Worm (Caenorhabditis elegans) whole organism, early embryonic: Measurements from ENCODE around the gene bed-1.

Experiments used
- B0310.2 ChIP-seq: sonication (generic microtip); optimal IDR thresholded peaks from 2 replicates; lab custom pipeline; 2016; ENCODE audit warnings: mild to moderate bottlenecking, missing genetic modification characterization, missing compliant biosample characterization
- F13C5.2 ChIP-seq: sonication (generic microtip); optimal IDR thresholded peaks from 2 replicates; lab custom pipeline; 2017; ENCODE audit warnings: mild to moderate bottlenecking, missing genetic modification characterization, inconsistent platforms, missing compliant biosample characterization
- aly-1 ChIP-seq: sonication (generic microtip); optimal IDR thresholded peaks from 2 replicates; lab custom pipeline; 2016; ENCODE audit warnings: missing genetic modification characterization, missing compliant biosample characterization
- ama-1 ChIP-seq: fragments of 150-350 bp; optimal IDR thresholded peaks from 2 replicates; lab custom pipeline; 2014
- ceh-13 ChIP-seq: fragments of 200-800 bp; sonication (Bioruptor generic); optimal IDR thresholded peaks from 2 replicates; lab custom pipeline; 2018; ENCODE audit warnings: mild to moderate bottlenecking, missing genetic modification characterization, missing compliant biosample characterization
- ceh-36 ChIP-seq: sonication (generic microtip); optimal IDR thresholded peaks from 2 replicates; lab custom pipeline; 2016; ENCODE audit warnings: missing genetic modification characterization, inconsistent platforms, missing compliant biosample characterization
- ets-7 ChIP-seq: sonication (generic microtip); optimal IDR thresholded peaks from 2 replicates; lab custom pipeline; 2016; ENCODE audit warnings: missing genotype, missing genetic modification characterization, missing compliant biosample characterization
- flt-1 ChIP-seq: fragments of 200-800 bp; sonication (Bioruptor generic); IDR thresholded peaks from 2 replicates; pipeline ENCODE4 v1.3.6; 2022; ENCODE audit warnings: missing genetic modification characterization, missing compliant biosample characterization
- hmbx-1 ChIP-seq: sonication (generic microtip); optimal IDR thresholded peaks from 2 replicates; lab custom pipeline; 2016; ENCODE audit warnings: mild to moderate bottlenecking, missing genetic modification characterization, missing compliant biosample characterization
- hmg-4 ChIP-seq: fragments of 200-800 bp; sonication (Bioruptor generic); optimal IDR thresholded peaks from 2 replicates; lab custom pipeline; 2018; ENCODE audit warnings: mild to moderate bottlenecking, missing genetic modification characterization, missing compliant biosample characterization
- hnd-1 ChIP-seq: sonication (generic microtip); optimal IDR thresholded peaks from 2 replicates; lab custom pipeline; 2016; ENCODE audit warnings: missing genetic modification characterization, missing compliant biosample characterization
- pes-1 ChIP-seq: fragments of 200-800 bp; sonication (Bioruptor generic); IDR thresholded peaks from 2 replicates; pipeline ENCODE4 v1.3.6; 2022; ENCODE audit warnings: missing genetic modification reagents, missing genetic modification characterization, missing compliant biosample characterization
- scrt-1 ChIP-seq: fragments of 200-800 bp; sonication (Bioruptor generic); IDR thresholded peaks from 2 replicates; pipeline ENCODE4 v1.3.6; 2022; ENCODE audit warnings: missing genetic modification characterization, missing compliant biosample characterization
- sea-1 ChIP-seq: fragments of 200-800 bp; sonication (Bioruptor generic); conservative IDR thresholded peaks from 2 replicates; pipeline ENCODE4 v1.3.6; 2022; ENCODE audit warnings: missing genetic modification characterization, missing compliant biosample characterization
- tbx-11 ChIP-seq: fragments of 200-800 bp; sonication (Bioruptor generic); IDR thresholded peaks from 2 replicates; pipeline ENCODE4 v1.3.6; 2022; ENCODE audit warnings: missing genetic modification characterization, missing compliant biosample characterization
- tbx-37 ChIP-seq: fragments of 200-800 bp; sonication (Bioruptor generic); conservative IDR thresholded peaks from 2 replicates; pipeline ENCODE4 v1.3.6; 2022; ENCODE audit warnings: missing genetic modification reagents, missing genetic modification characterization, missing compliant biosample characterization
- tra-4 ChIP-seq: sonication (generic microtip); optimal IDR thresholded peaks from 2 replicates; lab custom pipeline; 2017; ENCODE audit warnings: missing genetic modification characterization, missing compliant biosample characterization

Gene bed-1

ce11 chrV:19125253-19125652, 531 bp upstream of the bed-1 start:
- TF ChIP-seq pes-1 (GFP tag; lab: Robert Waterston, UW), result no peak
- no peak for TF ChIP-seq B0310.2 (tag; lab: Kevin White, UChicago)
- TF ChIP-seq sea-1 (GFP tag; lab: Robert Waterston, UW), result no peak
- no peak for TF ChIP-seq ets-7 (tag; lab: Kevin White, UChicago)
- no peak for TF ChIP-seq F13C5.2
- no peak for TF ChIP-seq ceh-36 (tag; lab: Kevin White, UChicago)
- TF ChIP-seq tbx-37 (GFP tag; lab: Robert Waterston, UW), result no peak
- no peak for TF ChIP-seq tbx-11 (GFP tag; lab: Robert Waterston, UW)
- TF ChIP-seq hnd-1 (tag; lab: Kevin White, UChicago), result no peak
- no peak for TF ChIP-seq flt-1 (GFP tag; lab: Robert Waterston, UW)
- TF ChIP-seq aly-1 (tag; lab: Kevin White, UChicago), result no peak
- TF ChIP-seq hmbx-1, result no peak
- no peak for TF ChIP-seq ama-1 (lab: Kevin White, UChicago)
- no peak for TF ChIP-seq tra-4
- no peak for TF ChIP-seq hmg-4 (GFP tag; lab: Kevin White, UChicago)

ce11 chrV:19120743-19121642, 3.7 kb downstream of the bed-1 start:
- no peak for TF ChIP-seq hmbx-1
- TF ChIP-seq ets-7 (tag; lab: Kevin White, UChicago), result no peak
- TF ChIP-seq hnd-1 (tag; lab: Kevin White, UChicago), result no peak
- no peak for TF ChIP-seq flt-1 (GFP tag; lab: Robert Waterston, UW)
- TF ChIP-seq scrt-1 (GFP tag; lab: Robert Waterston, UW), result no peak
- TF ChIP-seq ceh-36 (tag; lab: Kevin White, UChicago), result no peak
- TF ChIP-seq ceh-13 (GFP tag; lab: Kevin White, UChicago), result no peak
- TF ChIP-seq tra-4, result no peak
- no peak for TF ChIP-seq sea-1 (GFP tag; lab: Robert Waterston, UW)

ce11 chrV:19119260-19119659, 5.5 kb downstream of the bed-1 start, which contains the start of gene Y39B6A.13:
Y39B6A.13 (minus strand) TSS chrV:19119425.
- TF ChIP-seq sea-1 (GFP tag; lab: Robert Waterston, UW), result no peak
- TF ChIP-seq ceh-36 (tag; lab: Kevin White, UChicago), result no peak
- no peak for TF ChIP-seq hmg-4 (GFP tag; lab: Kevin White, UChicago)
- TF ChIP-seq tra-4, result no peak
- TF ChIP-seq ama-1 (lab: Kevin White, UChicago), result no peak
- no peak for TF ChIP-seq hmbx-1
- TF ChIP-seq hnd-1 (tag; lab: Kevin White, UChicago), result no peak
- no peak for TF ChIP-seq pes-1 (GFP tag; lab: Robert Waterston, UW)
- TF ChIP-seq flt-1 (GFP tag; lab: Robert Waterston, UW), result no peak
- no peak for TF ChIP-seq F13C5.2
- no peak for TF ChIP-seq tbx-11 (GFP tag; lab: Robert Waterston, UW)
- no peak for TF ChIP-seq B0310.2 (tag; lab: Kevin White, UChicago)
- no peak for TF ChIP-seq scrt-1 (GFP tag; lab: Robert Waterston, UW)
- no peak for TF ChIP-seq tbx-37 (GFP tag; lab: Robert Waterston, UW)
- no peak for TF ChIP-seq ets-7 (tag; lab: Kevin White, UChicago)
- TF ChIP-seq ceh-13 (GFP tag; lab: Kevin White, UChicago), result no peak
- no peak for TF ChIP-seq aly-1 (tag; lab: Kevin White, UChicago)

ce11 chrV:19118312-19118711, 6.4 kb downstream of the bed-1 start, which contains the start of gene pro-3:
pro-3 (minus strand) TSS chrV:19118412.
- TF ChIP-seq ceh-13 (GFP tag; lab: Kevin White, UChicago) (no peak), tra-4 (no peak), ama-1 (lab: Kevin White, UChicago) (no peak), hnd-1 (tag; lab: Kevin White, UChicago) (no peak), flt-1 (GFP tag; lab: Robert Waterston, UW) (no peak), sea-1 (GFP tag; lab: Robert Waterston, UW) (no peak), tbx-37 (GFP tag; lab: Robert Waterston, UW) (no peak), aly-1 (tag; lab: Kevin White, UChicago) (no peak), hmg-4 (GFP tag; lab: Kevin White, UChicago) (no peak), B0310.2 (tag; lab: Kevin White, UChicago) (no peak), pes-1 (GFP tag; lab: Robert Waterston, UW) (no peak), ets-7 (tag; lab: Kevin White, UChicago) (no peak), tbx-11 (GFP tag; lab: Robert Waterston, UW) (no peak), scrt-1 (GFP tag; lab: Robert Waterston, UW) (no peak), F13C5.2 (no peak), hmbx-1 (no peak), ceh-36 (tag; lab: Kevin White, UChicago) (no peak)

ce11 chrV:19116872-19117372, 7.8 kb downstream of the bed-1 start:
- TF ChIP-seq tbx-37 (GFP tag; lab: Robert Waterston, UW) (no peak), F13C5.2 (no peak), tra-4 (no peak), pes-1 (GFP tag; lab: Robert Waterston, UW) (no peak), sea-1 (GFP tag; lab: Robert Waterston, UW) (no peak), scrt-1 (GFP tag; lab: Robert Waterston, UW) (no peak), aly-1 (tag; lab: Kevin White, UChicago) (no peak), flt-1 (GFP tag; lab: Robert Waterston, UW) (no peak), tbx-11 (GFP tag; lab: Robert Waterston, UW) (no peak), ets-7 (tag; lab: Kevin White, UChicago) (no peak), ama-1 (lab: Kevin White, UChicago) (no peak), B0310.2 (tag; lab: Kevin White, UChicago) (no peak), hmg-4 (GFP tag; lab: Kevin White, UChicago) (no peak), ceh-36 (tag; lab: Kevin White, UChicago) (no peak), ceh-13 (GFP tag; lab: Kevin White, UChicago) (no peak), hmbx-1 (no peak)

- TF ChIP-seq F13C5.2 (no peak), hnd-1 (tag; lab: Kevin White, UChicago) (no peak), hmbx-1 (no peak), aly-1 (tag; lab: Kevin White, UChicago) (no peak), sea-1 (GFP tag; lab: Robert Waterston, UW) (no peak), ets-7 (tag; lab: Kevin White, UChicago) (no peak), ceh-13 (GFP tag; lab: Kevin White, UChicago) (no peak), pes-1 (GFP tag; lab: Robert Waterston, UW) (no peak), hmg-4 (GFP tag; lab: Kevin White, UChicago) (no peak), ama-1 (lab: Kevin White, UChicago) (no peak), ceh-36 (tag; lab: Kevin White, UChicago) (no peak), tbx-11 (GFP tag; lab: Robert Waterston, UW) (no peak), flt-1 (GFP tag; lab: Robert Waterston, UW) (no peak), tbx-37 (GFP tag; lab: Robert Waterston, UW) (no peak), tra-4 (no peak), scrt-1 (GFP tag; lab: Robert Waterston, UW) (no peak), B0310.2 (tag; lab: Kevin White, UChicago) (no peak)
These were observed 17.7 kb downstream of the bed-1 start for ce11 chrV:19107065-19107464.
